Fruit fly (Drosophila melanogaster): ENCODE measurements around the gene CG3823.

DNA sequence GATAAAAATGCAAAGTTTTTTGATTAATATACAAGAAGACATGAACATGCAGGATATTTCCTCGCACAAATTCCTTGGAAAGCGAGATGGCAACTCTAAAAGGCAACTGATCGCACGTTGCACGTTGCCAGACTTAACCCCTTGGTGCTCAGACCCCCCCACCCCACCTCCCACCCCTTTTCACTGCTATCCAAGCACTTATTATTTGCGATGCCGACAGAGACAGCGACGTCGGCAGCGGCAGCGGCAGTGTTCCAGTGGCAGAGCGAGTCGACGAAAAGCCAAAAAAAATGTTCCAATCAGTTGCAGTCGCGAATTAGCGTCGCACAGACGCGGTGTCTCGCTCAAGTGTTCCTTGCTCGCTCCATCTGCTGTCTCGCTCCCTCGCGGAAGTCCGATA is at the start of gene CG3823:
- no peak for TF ChIP-seq usp (GFP tag; optimal IDR thresholded peaks at IDR 0.05)
- TF ChIP-seq pan (optimal IDR thresholded peaks at IDR 0.05) = no peak
- TF ChIP-seq psq (optimal IDR thresholded peaks at IDR 0.05) = no peak

All from whole organism.